Worm (Caenorhabditis elegans) whole organism, L3 larva: ENCODE data around the gene Y54G11A.19.

Source experiments
- ceh-9 ChIP-seq: sonication (generic microtip); optimal IDR thresholded peaks from 2 replicates; lab custom pipeline; 2018; ENCODE audit warnings: missing biosample characterization, missing genetic modification characterization
- elt-2 ChIP-seq: sonication (generic microtip); optimal IDR thresholded peaks from 2 replicates; lab custom pipeline; 2016; ENCODE audit warnings: missing genetic modification reagents, mild to moderate bottlenecking, missing genetic modification characterization, missing compliant biosample characterization
- fos-1 ChIP-seq: fragments of 150-350 bp; optimal IDR thresholded peaks from 2 replicates; lab custom pipeline; 2014; ENCODE audit warnings: missing biosample characterization, missing genetic modification characterization
- jun-1 ChIP-seq: fragments of 150-350 bp; optimal IDR thresholded peaks from 2 replicates; lab custom pipeline; 2014; ENCODE audit warnings: missing biosample characterization, missing genetic modification reagents, missing genetic modification characterization
- lin-39 ChIP-seq: fragments of 150-350 bp; optimal IDR thresholded peaks from 2 replicates; lab custom pipeline; 2018; ENCODE audit warnings: missing biosample characterization, missing genetic modification reagents, missing genetic modification characterization
- mdl-1 ChIP-seq: fragments of 150-350 bp; optimal IDR thresholded peaks from 2 replicates; lab custom pipeline; 2014; ENCODE audit warnings: missing biosample characterization, missing genetic modification characterization
- nhr-11 ChIP-seq: fragments of 150-350 bp; optimal IDR thresholded peaks from 2 replicates; lab custom pipeline; 2014; ENCODE audit warnings: missing biosample characterization, missing genetic modification characterization
- nhr-23 ChIP-seq: fragments of 150-350 bp; optimal IDR thresholded peaks from 2 replicates; lab custom pipeline; 2014; ENCODE audit warnings: missing biosample characterization, missing genetic modification reagents, missing genetic modification characterization
- nhr-237 ChIP-seq: fragments of 150-350 bp; optimal IDR thresholded peaks from 2 replicates; lab custom pipeline; 2014; ENCODE audit warnings: missing biosample characterization, missing genetic modification characterization
- nhr-25 ChIP-seq: sonication (generic microtip); optimal IDR thresholded peaks from 2 replicates; lab custom pipeline; 2017; ENCODE audit warnings: missing biosample characterization, missing genetic modification characterization
- snpc-4 ChIP-seq: fragments of 150-350 bp; optimal IDR thresholded peaks from 2 replicates; lab custom pipeline; 2014; ENCODE audit warnings: missing biosample characterization, missing genetic modification characterization
- ztf-11 ChIP-seq: fragments of 150-350 bp; optimal IDR thresholded peaks from 2 replicates; lab custom pipeline; 2014; ENCODE audit warnings: missing biosample characterization, missing genetic modification characterization

DNA sequence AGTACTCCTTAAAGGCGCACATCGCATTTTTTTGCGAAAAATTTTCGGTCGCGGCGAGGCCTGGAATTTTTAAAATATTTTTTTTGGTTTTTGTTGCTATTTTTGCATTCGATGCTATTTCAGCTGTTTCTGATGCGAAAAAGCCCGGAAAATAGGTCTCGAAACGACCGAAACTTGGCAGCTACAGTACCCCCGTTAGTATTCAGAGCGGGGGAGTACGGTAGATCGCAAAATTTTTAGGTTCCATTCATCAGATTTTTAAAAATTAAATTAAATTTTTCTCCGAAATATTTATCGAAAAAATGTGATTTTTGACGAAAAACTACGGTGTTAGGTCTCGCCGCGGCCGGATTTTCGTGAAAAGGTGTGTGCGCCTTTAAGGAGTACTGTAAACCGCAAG, 829 bp downstream of the Y54G11A.19 start:
- TF ChIP-seq snpc-4 (tag; lab: Kevin White, UChicago) (no peak), nhr-23 (tag; lab: Kevin White, UChicago) (no peak), jun-1 (tag; lab: Kevin White, UChicago) (no peak), ztf-11 (tag; lab: Kevin White, UChicago) (no peak), elt-2 (tag; lab: Kevin White, UChicago) (no peak), ceh-9 (tag; lab: Kevin White, UChicago) (no peak), lin-39 (tag; lab: Kevin White, UChicago) (no peak), mdl-1 (tag; lab: Kevin White, UChicago) (no peak), fos-1 (tag; lab: Kevin White, UChicago) (no peak), nhr-11 (no peak), nhr-237 (tag; lab: Kevin White, UChicago) (no peak), nhr-25 (tag; lab: Kevin White, UChicago) (no peak)
